Fruit fly (Drosophila melanogaster): ENCODE measurements around the gene AdamTS-A.

AdamTS-A gene

dm6 chr3R:15475973-15476692, at the start of gene AdamTS-A:
Gene AdamTS-A (minus strand): TSS chr3R:15476193.
- no peak for TF ChIP-seq Clk (GFP tag; optimal IDR thresholded peaks at IDR 0.05)
- peak; percentile 33 for TF ChIP-seq tj (GFP tag; optimal IDR thresholded peaks at IDR 0.05)

- TF ChIP-seq toe (GFP tag; optimal IDR thresholded peaks at IDR 0.05) = no peak
- no peak for TF ChIP-seq CG11617 (GFP tag; optimal IDR thresholded peaks at IDR 0.05)
Observed at dm6 chr3R:15517113-15517512, 41.1 kb upstream of the AdamTS-A start.

dm6 chr3R:15513208-15513607, 37.2 kb upstream of the AdamTS-A start:
- TF ChIP-seq CG1620 (GFP tag; optimal IDR thresholded peaks at IDR 0.05) (no peak), toe (GFP tag; optimal IDR thresholded peaks at IDR 0.05) (no peak), CG7101 (tag; optimal IDR thresholded peaks at IDR 0.05) (no peak), Mnt (GFP tag; optimal IDR thresholded peaks at IDR 0.05) (no peak), kay (GFP tag; ENCODE audit: borderline replicate concordance) (no peak), CG12768 (GFP tag; optimal IDR thresholded peaks at IDR 0.05) (no peak)

dm6 chr3R:15512249-15512648, 36.3 kb upstream of the AdamTS-A start:
- TF ChIP-seq CG33017 (tag; optimal IDR thresholded peaks at IDR 0.05) (no peak), Clk (GFP tag; optimal IDR thresholded peaks at IDR 0.05) (no peak), Mnt (GFP tag; optimal IDR thresholded peaks at IDR 0.05) (no peak), kay (GFP tag; ENCODE audit: borderline replicate concordance) (no peak), tj (GFP tag; optimal IDR thresholded peaks at IDR 0.05) (no peak), CG14711 (tag; optimal IDR thresholded peaks at IDR 0.05) (no peak), Crg-1 (GFP tag; optimal IDR thresholded peaks at IDR 0.05) (no peak), toe (GFP tag; optimal IDR thresholded peaks at IDR 0.05) (no peak), CG7045 (GFP tag; optimal IDR thresholded peaks at IDR 0.05) (no peak), bab1 (GFP tag; optimal IDR thresholded peaks at IDR 0.05) (no peak), cnc (optimal IDR thresholded peaks at IDR 0.05) (no peak), CG5204 (GFP tag; optimal IDR thresholded peaks at IDR 0.05) (no peak), CG11617 (GFP tag; optimal IDR thresholded peaks at IDR 0.05) (no peak), pad (GFP tag; optimal IDR thresholded peaks at IDR 0.05) (no peak), Hr96 (GFP tag; optimal IDR thresholded peaks at IDR 0.05) (no peak), cic (GFP tag; optimal IDR thresholded peaks at IDR 0.05) (no peak), ovo (GFP tag; optimal IDR thresholded peaks at IDR 0.05) (no peak), CG12768 (GFP tag; optimal IDR thresholded peaks at IDR 0.05) (no peak), CG7101 (tag; optimal IDR thresholded peaks at IDR 0.05) (no peak)

dm6 chr3R:15509817-15510216, 33.8 kb upstream of the AdamTS-A start, which contains the start of gene CG44013:
Gene CG44013 (minus strand): TSS chr3R:15509917.
- TF ChIP-seq Crg-1 (GFP tag; optimal IDR thresholded peaks at IDR 0.05) (no peak), pad (GFP tag; optimal IDR thresholded peaks at IDR 0.05) (no peak), ovo (GFP tag; optimal IDR thresholded peaks at IDR 0.05) (no peak), Mnt (GFP tag; optimal IDR thresholded peaks at IDR 0.05) (no peak), tj (GFP tag; optimal IDR thresholded peaks at IDR 0.05) (no peak), kay (GFP tag; ENCODE audit: borderline replicate concordance) (no peak), CG5204 (GFP tag; optimal IDR thresholded peaks at IDR 0.05) (no peak), Clk (GFP tag; optimal IDR thresholded peaks at IDR 0.05) (no peak), CG12768 (GFP tag; optimal IDR thresholded peaks at IDR 0.05) (no peak), CG7101 (tag; optimal IDR thresholded peaks at IDR 0.05) (no peak), CG33017 (tag; optimal IDR thresholded peaks at IDR 0.05) (no peak), cic (GFP tag; optimal IDR thresholded peaks at IDR 0.05) (no peak), Hr96 (GFP tag; optimal IDR thresholded peaks at IDR 0.05) (no peak), CG1620 (GFP tag; optimal IDR thresholded peaks at IDR 0.05) (no peak), cnc (optimal IDR thresholded peaks at IDR 0.05) (no peak)

- TF ChIP-seq cic (GFP tag; optimal IDR thresholded peaks at IDR 0.05) (peak; percentile 49), pad (GFP tag; optimal IDR thresholded peaks at IDR 0.05) (no peak), tj (GFP tag; optimal IDR thresholded peaks at IDR 0.05) (no peak), kay (GFP tag; ENCODE audit: borderline replicate concordance) (peak; percentile 33), CG12768 (GFP tag; optimal IDR thresholded peaks at IDR 0.05) (peak; percentile 4), CG5204 (GFP tag; optimal IDR thresholded peaks at IDR 0.05) (no peak)
Observed at dm6 chr3R:15508631-15509030, 32.6 kb upstream of the AdamTS-A start, which contains the start of gene CG44014. Gene CG44014 (minus strand): TSS chr3R:15508886.

dm6 chr3R:15507760-15508159, 31.8 kb upstream of the AdamTS-A start:
- TF ChIP-seq Crg-1 (GFP tag; optimal IDR thresholded peaks at IDR 0.05) (no peak), kay (GFP tag; ENCODE audit: borderline replicate concordance) (peak; percentile 53), Hr96 (GFP tag; optimal IDR thresholded peaks at IDR 0.05) (no peak), CG5204 (GFP tag; optimal IDR thresholded peaks at IDR 0.05) (no peak)

dm6 chr3R:15494302-15494701, 18.3 kb upstream of the AdamTS-A start, which contains the start of gene maca:
Gene maca (plus strand): TSS chr3R:15494602.
- TF ChIP-seq CG14711 (tag; optimal IDR thresholded peaks at IDR 0.05) (no peak), Mnt (GFP tag; optimal IDR thresholded peaks at IDR 0.05) (no peak), kay (GFP tag; ENCODE audit: borderline replicate concordance) (no peak), CG7101 (tag; optimal IDR thresholded peaks at IDR 0.05) (no peak), cnc (optimal IDR thresholded peaks at IDR 0.05) (no peak), bab1 (GFP tag; optimal IDR thresholded peaks at IDR 0.05) (no peak), CG33017 (tag; optimal IDR thresholded peaks at IDR 0.05) (no peak), ovo (GFP tag; optimal IDR thresholded peaks at IDR 0.05) (no peak), cic (GFP tag; optimal IDR thresholded peaks at IDR 0.05) (no peak), tj (GFP tag; optimal IDR thresholded peaks at IDR 0.05) (no peak), CG1620 (GFP tag; optimal IDR thresholded peaks at IDR 0.05) (no peak), CG11617 (GFP tag; optimal IDR thresholded peaks at IDR 0.05) (no peak), toe (GFP tag; optimal IDR thresholded peaks at IDR 0.05) (no peak), pad (GFP tag; optimal IDR thresholded peaks at IDR 0.05) (no peak), CG7045 (GFP tag; optimal IDR thresholded peaks at IDR 0.05) (no peak), Crg-1 (GFP tag; optimal IDR thresholded peaks at IDR 0.05) (no peak), CG5204 (GFP tag; optimal IDR thresholded peaks at IDR 0.05) (no peak), Clk (GFP tag; optimal IDR thresholded peaks at IDR 0.05) (no peak), Hr96 (GFP tag; optimal IDR thresholded peaks at IDR 0.05) (no peak), CG12768 (GFP tag; optimal IDR thresholded peaks at IDR 0.05) (no peak)
